Worm (Caenorhabditis elegans) whole organism, L4 larva: ENCODE measurements around the gene srxa-5.

Source experiments
- R02D3.7 ChIP-seq: fragments of 150-350 bp; sonication (generic microtip); optimal IDR thresholded peaks from 3 replicates; lab custom pipeline; 2014; ENCODE audit warnings: missing biosample characterization, missing genetic modification characterization
- aly-2 ChIP-seq: sonication (generic microtip); optimal IDR thresholded peaks from 2 replicates; lab custom pipeline; 2018; ENCODE audit warnings: missing biosample characterization, missing genetic modification characterization
- daf-16 ChIP-seq, 3 experiments: sonication (generic microtip); optimal IDR thresholded peaks; 2 replicates each; lab custom pipeline; 2016 to 2017; ENCODE audit warnings: missing genetic modification characterization in 3 of 3, missing genetic modification reagents in 3 of 3, mild to moderate bottlenecking in 2 of 3, missing compliant biosample characterization in 2 of 3, missing biosample characterization in 1 of 3, moderate library complexity in 1 of 3
- lim-7 ChIP-seq: fragments of 200-800 bp; sonication (Bioruptor generic); IDR thresholded peaks from 2 replicates; pipeline ENCODE4 v1.3.6; 2022; ENCODE audit warnings: missing genetic modification characterization, missing compliant biosample characterization
- nhr-76 ChIP-seq: fragments of 150-350 bp; optimal IDR thresholded peaks from 2 replicates; lab custom pipeline; 2014; ENCODE audit warnings: missing biosample characterization, missing genetic modification characterization
- nhr-77 ChIP-seq: fragments of 150-350 bp; optimal IDR thresholded peaks from 2 replicates; lab custom pipeline; 2014; ENCODE audit warnings: missing biosample characterization, missing genetic modification characterization
- zag-1 ChIP-seq: fragments of 150-350 bp; optimal IDR thresholded peaks from 2 replicates; lab custom pipeline; 2014; ENCODE audit warnings: missing biosample characterization, missing genetic modification characterization

- no peak for TF ChIP-seq lim-7 (GFP tag; lab: Robert Waterston, UW)
- TF ChIP-seq R02D3.7 (tag; lab: Kevin White, UChicago): no peak
- TF ChIP-seq nhr-76 (tag; lab: Kevin White, UChicago): no peak
- no peak for TF ChIP-seq aly-2 (tag; lab: Kevin White, UChicago)
- no peak for TF ChIP-seq zag-1 (tag; lab: Kevin White, UChicago)
- TF ChIP-seq daf-16 (GFP tag; optimal IDR thresholded peaks at IDR 0.05; lab: Kevin White, UChicago): no peak
- TF ChIP-seq daf-16 (tag; optimal IDR thresholded peaks at IDR 0.05; lab: Kevin White, UChicago): no peak
- no peak for TF ChIP-seq nhr-77 (tag; lab: Kevin White, UChicago)
Observed at ce11 chrIII:6488916-6489315, 43.8 kb upstream of the srxa-5 start.
